Fruit fly (Drosophila melanogaster) whole organism, prepupa: ENCODE measurements around the gene Set8.
A peak's percentile ranks its signal among the peaks of the same experiment; 100 is the strongest.

Experiments used
- Blimp-1 ChIP-seq: fragments of 200-800 bp; sonication (Bioruptor generic); optimal IDR thresholded peaks from 3 replicates; lab custom pipeline; 2017; ENCODE audit warnings: missing biosample characterization, missing genetic modification characterization, mild to moderate bottlenecking, moderate library complexity, missing genetic modification reagents
- CG10631 ChIP-seq: fragments of 200-800 bp; sonication (Bioruptor generic); optimal IDR thresholded peaks from 2 replicates; lab custom pipeline; 2016; ENCODE audit warnings: missing biosample characterization, missing genetic modification characterization
- CG10669 ChIP-seq: fragments of 200-800 bp; sonication (Bioruptor generic); optimal IDR thresholded peaks from 3 replicates; lab custom pipeline; 2018; ENCODE audit warnings: missing biosample characterization, mild to moderate bottlenecking, missing genetic modification characterization, moderate library complexity
- CG11294 ChIP-seq: fragments of 200-800 bp; sonication (Bioruptor generic); IDR thresholded peaks from 2 replicates; pipeline ENCODE4 v1.3.6; 2022; ENCODE audit warnings: missing biosample characterization, missing genetic modification characterization
- CG11762 ChIP-seq: fragments of 200-800 bp; sonication (Bioruptor generic); optimal IDR thresholded peaks from 3 replicates; lab custom pipeline; 2016; ENCODE audit warnings: missing biosample characterization, missing genetic modification characterization; ENCODE audit not compliant: insufficient read depth
- CG15336 ChIP-seq: fragments of 200-800 bp; sonication (Bioruptor generic); IDR thresholded peaks from 2 replicates; pipeline ENCODE4 v1.3.6; 2022; ENCODE audit warnings: missing biosample characterization, missing genetic modification characterization
- CG1621 ChIP-seq: fragments of 200-800 bp; sonication (Bioruptor generic); optimal IDR thresholded peaks from 3 replicates; lab custom pipeline; 2018; ENCODE audit warnings: missing biosample characterization, mild to moderate bottlenecking, missing genetic modification characterization
- CG16779 ChIP-seq: fragments of 200-800 bp; sonication (Bioruptor generic); optimal IDR thresholded peaks from 3 replicates; lab custom pipeline; 2017; ENCODE audit warnings: missing biosample characterization, mild to moderate bottlenecking, missing genetic modification characterization
- CG3032 ChIP-seq: fragments of 200-800 bp; optimal IDR thresholded peaks from 2 replicates; lab custom pipeline; 2019; ENCODE audit warnings: missing biosample characterization, mild to moderate bottlenecking, missing genetic modification characterization, moderate library complexity
- CG31627 ChIP-seq: fragments of 200-800 bp; sonication (Bioruptor generic); optimal IDR thresholded peaks from 3 replicates; lab custom pipeline; 2016; ENCODE audit warnings: missing biosample characterization, missing genetic modification characterization
- CG32006 ChIP-seq: fragments of 200-800 bp; sonication (Bioruptor generic); optimal IDR thresholded peaks from 3 replicates; lab custom pipeline; 2017; ENCODE audit warnings: missing biosample characterization, mild to moderate bottlenecking, missing genetic modification characterization
- CG34406 ChIP-seq: fragments of 200-800 bp; sonication (Bioruptor generic); optimal IDR thresholded peaks from 3 replicates; lab custom pipeline; 2016; ENCODE audit warnings: missing biosample characterization, missing genetic modification characterization
- CG4318 ChIP-seq: fragments of 200-800 bp; sonication (Bioruptor generic); optimal IDR thresholded peaks from 3 replicates; lab custom pipeline; 2017; ENCODE audit warnings: missing biosample characterization, mild to moderate bottlenecking, missing genetic modification characterization
- CG6163 ChIP-seq: fragments of 200-800 bp; sonication (Bioruptor generic); IDR thresholded peaks from 3 replicates; pipeline ENCODE4 v1.3.6; 2022; ENCODE audit warnings: missing biosample characterization, missing genetic modification characterization
- CG6276 ChIP-seq: fragments of 200-800 bp; sonication (Bioruptor generic); optimal IDR thresholded peaks from 2 replicates; lab custom pipeline; 2017; ENCODE audit warnings: missing biosample characterization, mild to moderate bottlenecking, missing genetic modification characterization
- CG6854 ChIP-seq: fragments of 200-800 bp; sonication (Bioruptor generic); optimal IDR thresholded peaks from 2 replicates; lab custom pipeline; 2017; ENCODE audit warnings: missing biosample characterization, mild to moderate bottlenecking, missing genetic modification characterization
- CG8119 ChIP-seq: fragments of 200-800 bp; sonication (Bioruptor generic); IDR thresholded peaks from 3 replicates; pipeline ENCODE4 v1.3.6; 2022; ENCODE audit warnings: missing biosample characterization, missing genetic modification characterization
- CG8632 ChIP-seq: fragments of 200-800 bp; sonication (Bioruptor generic); optimal IDR thresholded peaks from 3 replicates; lab custom pipeline; 2016; ENCODE audit warnings: missing biosample characterization, missing genetic modification characterization
- CG9139 ChIP-seq: fragments of 200-800 bp; sonication (Bioruptor generic); optimal IDR thresholded peaks from 3 replicates; lab custom pipeline; 2017; ENCODE audit warnings: missing biosample characterization, mild to moderate bottlenecking, missing genetic modification characterization
- Eip75B ChIP-seq: fragments of 200-800 bp; sonication (Bioruptor generic); optimal IDR thresholded peaks from 3 replicates; lab custom pipeline; 2016; ENCODE audit warnings: missing biosample characterization, missing genetic modification characterization
- Eip78C ChIP-seq: fragments of 200-800 bp; sonication (Bioruptor generic); peaks from one replicate; lab custom pipeline; 2016; ENCODE audit warnings: missing biosample characterization, missing genetic modification characterization
- Eip93F ChIP-seq: fragments of 200-800 bp; sonication (Bioruptor generic); optimal IDR thresholded peaks from 2 replicates; lab custom pipeline; 2016; ENCODE audit warnings: missing biosample characterization, mild to moderate bottlenecking, missing genetic modification characterization
- Ets21C ChIP-seq: fragments of 200-800 bp; sonication (Bioruptor generic); optimal IDR thresholded peaks from 3 replicates; lab custom pipeline; 2016; ENCODE audit warnings: missing biosample characterization, missing genetic modification characterization
- Hr38 ChIP-seq: sonication (Bioruptor generic); optimal IDR thresholded peaks from 2 replicates; lab custom pipeline; 2016; ENCODE audit warnings: missing biosample characterization, missing genetic modification characterization
- Hr39 ChIP-seq: fragments of 200-800 bp; sonication (Bioruptor generic); optimal IDR thresholded peaks from 2 replicates; lab custom pipeline; 2016; ENCODE audit warnings: missing biosample characterization, missing genetic modification characterization
- OdsH ChIP-seq: fragments of 200-800 bp; sonication (Bioruptor generic); optimal IDR thresholded peaks from 3 replicates; lab custom pipeline; 2016; ENCODE audit warnings: missing biosample characterization, missing genetic modification characterization
- Smox ChIP-seq: fragments of 200-800 bp; sonication (Bioruptor generic); optimal IDR thresholded peaks from 3 replicates; lab custom pipeline; 2016; ENCODE audit warnings: missing biosample characterization, missing genetic modification characterization
- Sox102F ChIP-seq: fragments of 200-800 bp; sonication (Bioruptor generic); optimal IDR thresholded peaks from 2 replicates; lab custom pipeline; 2016; ENCODE audit warnings: missing biosample characterization, mild to moderate bottlenecking, missing genetic modification characterization
- Sox14 ChIP-seq: fragments of 200-800 bp; sonication (Bioruptor generic); optimal IDR thresholded peaks from 3 replicates; lab custom pipeline; 2016; ENCODE audit warnings: missing biosample characterization, missing genetic modification characterization
- Sox15 ChIP-seq: fragments of 200-800 bp; sonication (Bioruptor generic); optimal IDR thresholded peaks from 3 replicates; lab custom pipeline; 2016; ENCODE audit warnings: missing biosample characterization, missing genetic modification characterization
- acj6 ChIP-seq: fragments of 200-800 bp; sonication (Bioruptor generic); optimal IDR thresholded peaks from 3 replicates; lab custom pipeline; 2016; ENCODE audit warnings: missing biosample characterization, missing genetic modification characterization
- dac ChIP-seq: fragments of 200-800 bp; sonication (Bioruptor generic); optimal IDR thresholded peaks from 2 replicates; lab custom pipeline; 2017; ENCODE audit warnings: missing biosample characterization, mild to moderate bottlenecking, missing genetic modification characterization
- dsx ChIP-seq: fragments of 200-800 bp; optimal IDR thresholded peaks from 3 replicates; lab custom pipeline; 2019; ENCODE audit warnings: missing biosample characterization, mild to moderate bottlenecking, missing genetic modification characterization, moderate library complexity; ENCODE audit not compliant: poor library complexity, severe bottlenecking
- eg ChIP-seq: fragments of 200-800 bp; sonication (Bioruptor generic); IDR thresholded peaks from 3 replicates; pipeline ENCODE4 v1.3.6; 2022; ENCODE audit warnings: missing biosample characterization, missing genetic modification characterization
- fd59A ChIP-seq: fragments of 200-800 bp; sonication (Bioruptor generic); optimal IDR thresholded peaks from 2 replicates; lab custom pipeline; 2017; ENCODE audit warnings: missing biosample characterization, mild to moderate bottlenecking, missing genetic modification characterization, missing genetic modification reagents
- fd85E ChIP-seq: fragments of 200-800 bp; sonication (Bioruptor generic); optimal IDR thresholded peaks from 3 replicates; lab custom pipeline; 2016; ENCODE audit warnings: missing biosample characterization, missing genetic modification characterization
- fkh ChIP-seq: fragments of 200-800 bp; sonication (Bioruptor generic); optimal IDR thresholded peaks from 3 replicates; lab custom pipeline; 2017; ENCODE audit warnings: missing biosample characterization, mild to moderate bottlenecking, missing genetic modification characterization, moderate library complexity
- lz ChIP-seq: fragments of 200-800 bp; sonication (Bioruptor generic); optimal IDR thresholded peaks from 3 replicates; lab custom pipeline; 2016; ENCODE audit warnings: missing biosample characterization, missing genetic modification characterization
- net ChIP-seq: fragments of 200-800 bp; sonication (Bioruptor generic); optimal IDR thresholded peaks from 3 replicates; lab custom pipeline; 2016; ENCODE audit warnings: missing biosample characterization, missing genetic modification characterization
- pdm3 ChIP-seq: fragments of 200-800 bp; sonication (Bioruptor generic); optimal IDR thresholded peaks from 3 replicates; lab custom pipeline; 2016; ENCODE audit warnings: missing biosample characterization, missing genetic modification characterization
- spab ChIP-seq: fragments of 200-800 bp; sonication (Bioruptor generic); optimal IDR thresholded peaks from 2 replicates; lab custom pipeline; 2017; ENCODE audit warnings: missing biosample characterization, mild to moderate bottlenecking, missing genetic modification characterization, missing genetic modification reagents
- ss ChIP-seq, 2 experiments: fragments of 200-800 bp; sonication (Bioruptor generic); optimal IDR thresholded peaks; 2 replicates in 1 of 2; 3 replicates in 1 of 2; lab custom pipeline; 2017 to 2018; ENCODE audit warnings: mild to moderate bottlenecking in 2 of 2, missing biosample characterization in 2 of 2, missing genetic modification characterization in 2 of 2, moderate library complexity in 1 of 2
- svp ChIP-seq: fragments of 200-800 bp; sonication (Bioruptor generic); peaks from one replicate; lab custom pipeline; 2016; ENCODE audit warnings: missing biosample characterization, missing genetic modification characterization
- topi ChIP-seq: fragments of 200-800 bp; sonication (Bioruptor generic); optimal IDR thresholded peaks from 3 replicates; lab custom pipeline; 2016; ENCODE audit warnings: missing biosample characterization, missing genetic modification characterization
- vri ChIP-seq: fragments of 200-800 bp; sonication (Bioruptor generic); optimal IDR thresholded peaks from 3 replicates; lab custom pipeline; 2016; ENCODE audit warnings: missing biosample characterization, mild to moderate bottlenecking, missing genetic modification characterization

Set8 gene

DNA sequence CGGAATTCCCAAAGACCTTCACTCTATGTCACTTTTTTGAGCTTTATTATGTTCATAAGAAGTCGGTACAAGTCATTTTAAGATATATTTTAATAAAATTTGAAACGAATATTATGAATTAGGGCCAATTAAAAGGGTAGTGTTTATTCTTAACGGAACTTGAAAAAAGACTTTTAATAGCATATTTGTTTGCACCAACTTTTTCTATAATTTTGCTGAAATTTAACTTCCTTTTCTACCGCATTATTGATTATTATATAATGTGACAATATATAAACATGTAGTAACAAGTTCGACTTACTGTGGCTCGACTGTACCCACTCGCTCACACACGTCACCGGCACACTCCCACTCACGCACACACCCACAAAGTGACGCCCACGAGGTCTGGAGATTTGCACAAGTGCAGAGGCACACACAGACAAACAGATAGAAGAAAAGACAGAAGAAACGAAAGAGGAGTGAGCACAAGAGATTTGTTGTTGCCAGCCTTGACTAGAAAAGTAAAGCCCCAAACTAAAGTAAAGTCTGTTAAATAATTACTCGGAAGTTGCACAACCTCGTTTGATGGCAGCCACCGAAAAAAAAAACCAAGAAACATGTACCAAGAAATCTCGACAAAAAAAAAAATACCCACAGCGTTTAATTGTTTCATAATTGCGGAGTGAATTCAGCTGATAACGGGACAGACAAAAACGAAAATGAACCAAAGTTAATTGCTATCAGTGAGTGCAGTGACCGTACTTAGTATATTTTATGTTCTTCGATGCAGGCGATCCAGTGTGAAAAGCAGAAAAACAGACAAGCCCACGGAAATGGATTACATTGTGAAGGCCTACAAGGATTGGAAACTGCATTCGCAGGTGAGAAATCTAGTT is 25.6 kb upstream of the Set8 start (continued):
- TF ChIP-seq vri (GFP tag; lab: Kevin White, UChicago), result peak; percentile 82
- TF ChIP-seq eg (GFP tag; lab: Robert Waterston, UW), result 0 out of 3 replicates have a peak, but pooled peaks have one; percentile 36
- peak; percentile 14 for TF ChIP-seq fd59A (GFP tag; lab: Kevin White, UChicago)
- peak; percentile 17 for TF ChIP-seq Sox15 (GFP tag; lab: Kevin White, UChicago)
- TF ChIP-seq Hr39 (GFP tag; lab: Kevin White, UChicago), result peak; percentile 41
- peak; percentile 41 for TF ChIP-seq CG3032
- TF ChIP-seq CG34406 (GFP tag; lab: Kevin White, UChicago), result peak; percentile 43
- peak; percentile 68 for TF ChIP-seq CG8119 (GFP tag; lab: Robert Waterston, UW)
- peak; percentile 90 for TF ChIP-seq Eip78C
- TF ChIP-seq Smox (GFP tag; lab: Kevin White, UChicago), result peak; percentile 58
- peak; percentile 44 for TF ChIP-seq CG8632
- TF ChIP-seq Hr38 (GFP tag; lab: Kevin White, UChicago), result no peak
- TF ChIP-seq CG6163, result peak; percentile 55
- peak; percentile 16 for TF ChIP-seq dac
- TF ChIP-seq net (GFP tag; lab: Kevin White, UChicago), result peak; percentile 39
- peak; percentile 31 for TF ChIP-seq Ets21C (GFP tag; lab: Kevin White, UChicago)
- TF ChIP-seq CG15336, result peak; percentile 53
- TF ChIP-seq Blimp-1 (GFP tag; lab: Kevin White, UChicago), result peak; percentile 0
- peak; percentile 38 for TF ChIP-seq Sox102F (GFP tag; lab: Kevin White, UChicago)
- TF ChIP-seq topi, result peak; percentile 57
- peak; percentile 64 for TF ChIP-seq Eip93F (GFP tag; lab: Kevin White, UChicago)
- TF ChIP-seq CG11762, result no peak
- peak; percentile 28 for TF ChIP-seq Eip75B (GFP tag; lab: Kevin White, UChicago)
- TF ChIP-seq CG11294 (GFP tag; lab: Robert Waterston, UW), result no peak
- peak in 1 of 2 experiments; percentile 44 for TF ChIP-seq ss (GFP tag; optimal IDR thresholded peaks at IDR 0.05; lab: Kevin White, UChicago)
- peak; percentile 39 for TF ChIP-seq Sox14
- TF ChIP-seq CG32006, result peak; percentile 81
- TF ChIP-seq fkh (GFP tag; lab: Kevin White, UChicago), result peak; percentile 45

DNA sequence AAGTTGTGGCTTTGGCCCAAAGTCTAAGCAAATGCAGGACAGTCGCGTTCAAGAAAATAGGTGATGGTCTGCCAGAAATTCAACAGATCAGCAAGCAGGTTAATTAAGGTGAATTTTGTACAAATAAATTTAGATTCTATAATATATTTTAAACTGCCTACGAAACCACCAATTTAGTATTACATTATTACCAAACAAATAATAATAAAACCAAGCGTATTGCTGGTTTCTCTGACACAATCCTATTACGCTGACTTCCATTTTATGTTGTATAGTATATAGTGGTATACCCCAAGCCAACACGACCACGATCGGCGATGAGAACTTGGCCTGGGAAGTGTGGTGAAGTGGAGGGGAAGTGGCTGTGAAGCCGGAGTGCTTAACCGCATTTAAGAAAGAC is 24.4 kb upstream of the Set8 start:
- peak; percentile 80 for TF ChIP-seq acj6 (GFP tag; lab: Kevin White, UChicago)
- TF ChIP-seq Eip93F (GFP tag; lab: Kevin White, UChicago), result peak; percentile 41
- TF ChIP-seq vri (GFP tag; lab: Kevin White, UChicago), result peak; percentile 80
- TF ChIP-seq pdm3 (GFP tag; lab: Kevin White, UChicago), result peak; percentile 74
- TF ChIP-seq CG11762, result peak; percentile 73
- TF ChIP-seq CG6854 (GFP tag; lab: Kevin White, UChicago), result peak; percentile 85
- TF ChIP-seq CG32006, result peak; percentile 91
- TF ChIP-seq Blimp-1 (GFP tag; lab: Kevin White, UChicago), result peak; percentile 66
- TF ChIP-seq CG10669 (GFP tag; lab: Kevin White, UChicago), result peak; percentile 83
- peak; percentile 79 for TF ChIP-seq Eip75B (GFP tag; lab: Kevin White, UChicago)
- peak; percentile 48 for TF ChIP-seq Sox15 (GFP tag; lab: Kevin White, UChicago)
- peak; percentile 83 for TF ChIP-seq dsx (GFP tag; lab: Kevin White, UChicago)
- peak; percentile 65 for TF ChIP-seq Hr39 (GFP tag; lab: Kevin White, UChicago)
- TF ChIP-seq OdsH, result peak; percentile 82
- TF ChIP-seq CG1621 (tag; lab: Kevin White, UChicago), result peak; percentile 76
- TF ChIP-seq svp (GFP tag; lab: Kevin White, UChicago), result peak; percentile 95
- no peak for TF ChIP-seq fkh (GFP tag; lab: Kevin White, UChicago)
- TF ChIP-seq CG10631 (GFP tag; lab: Kevin White, UChicago), result peak; percentile 78
- peak; percentile 87 for TF ChIP-seq eg (GFP tag; lab: Robert Waterston, UW)
- peak; percentile 84 for TF ChIP-seq Sox102F (GFP tag; lab: Kevin White, UChicago)
- TF ChIP-seq CG3032, result peak; percentile 87
- TF ChIP-seq CG4318 (GFP tag; lab: Kevin White, UChicago), result peak; percentile 73
- peak; percentile 83 for TF ChIP-seq Smox (GFP tag; lab: Kevin White, UChicago)
- TF ChIP-seq CG6276 (GFP tag; lab: Kevin White, UChicago), result peak; percentile 89
- TF ChIP-seq net (GFP tag; lab: Kevin White, UChicago), result peak; percentile 82
- peak; percentile 77 for TF ChIP-seq CG16779
- peak; percentile 81 for TF ChIP-seq spab (GFP tag; lab: Kevin White, UChicago)
- peak; percentile 77 for TF ChIP-seq lz
- peak; percentile 69 for TF ChIP-seq CG31627 (GFP tag; lab: Kevin White, UChicago)
- peak; percentile 74 to 80 for TF ChIP-seq ss (GFP tag; optimal IDR thresholded peaks at IDR 0.05; lab: Kevin White, UChicago)
- peak; percentile 70 for TF ChIP-seq CG9139 (GFP tag; lab: Kevin White, UChicago)
- TF ChIP-seq fd85E (GFP tag; lab: Kevin White, UChicago), result peak; percentile 22
- TF ChIP-seq Eip78C, result peak; percentile 98
- peak; percentile 81 for TF ChIP-seq fd59A (GFP tag; lab: Kevin White, UChicago)
- TF ChIP-seq Hr38 (GFP tag; lab: Kevin White, UChicago), result no peak
